Fruit fly (Drosophila melanogaster): Measurements from ENCODE around the gene G6P.
A peak's percentile ranks its signal among the peaks of the same experiment; 100 is the strongest.

G6P gene

DNA sequence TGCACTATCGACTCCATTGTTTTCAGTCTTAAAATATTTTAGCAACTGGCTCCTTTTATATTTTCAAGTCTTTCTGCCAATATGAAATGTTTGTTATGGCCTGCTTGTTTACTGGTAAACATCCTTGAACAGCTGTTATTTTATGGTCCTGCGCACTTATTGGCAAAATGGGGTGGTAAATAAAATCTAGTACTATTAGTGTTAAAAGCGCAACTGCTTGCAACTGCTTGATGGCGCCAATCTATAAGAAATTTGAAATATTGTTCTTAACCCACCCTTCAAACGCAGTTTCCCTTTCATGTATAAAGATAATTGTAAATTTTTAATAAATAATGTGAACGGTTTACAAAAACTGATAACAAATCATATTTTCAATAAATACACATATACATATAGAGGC lies at the start of gene G6P:
G6P (minus strand) TSS at position 88 of the 400 bp plus-strand sequence.
- no peak for TF ChIP-seq CG17801 (GFP tag; optimal IDR thresholded peaks at IDR 0.05; ENCODE audit: partially characterized antibody)

DNA sequence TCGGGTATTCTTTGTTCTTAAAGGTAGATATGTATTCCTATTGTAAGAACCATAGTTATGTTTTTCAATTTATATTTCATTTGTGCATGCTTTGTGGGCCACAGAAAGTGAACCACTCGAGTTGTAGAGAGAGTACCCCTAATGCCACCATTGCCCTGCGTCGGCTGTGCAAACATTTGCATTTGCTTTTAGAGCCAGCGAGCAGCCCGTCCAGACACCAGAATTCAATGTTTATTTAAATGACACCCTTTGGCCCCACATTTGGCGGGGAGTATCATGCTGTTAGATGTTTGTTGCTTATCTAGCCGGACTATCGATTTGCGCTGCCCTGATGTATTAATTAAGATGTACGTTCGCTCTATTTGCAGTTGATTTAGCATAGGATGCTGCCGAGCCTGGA lies 49.0 kb upstream of the G6P start:
- TF ChIP-seq CG17801 (GFP tag; optimal IDR thresholded peaks at IDR 0.05; ENCODE audit: partially characterized antibody): no peak

DNA sequence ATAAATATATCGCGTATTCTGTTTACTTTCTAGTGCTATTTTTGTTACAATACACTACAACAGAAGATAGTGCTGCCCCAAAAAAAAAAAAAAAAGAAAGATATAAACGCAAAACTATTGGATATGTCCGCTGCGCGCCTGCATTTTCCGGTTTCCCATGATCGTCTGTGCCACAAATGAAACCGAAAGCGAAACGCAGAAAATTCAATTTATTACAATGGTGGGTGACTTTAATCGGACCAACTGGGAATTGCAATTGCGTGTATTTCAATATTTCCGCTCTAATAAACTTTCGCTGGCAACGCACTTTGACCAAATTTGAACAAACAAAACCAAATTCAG lies 47.0 kb upstream of the G6P start:
- no peak for TF ChIP-seq CG17801 (GFP tag; optimal IDR thresholded peaks at IDR 0.05; ENCODE audit: partially characterized antibody)

DNA sequence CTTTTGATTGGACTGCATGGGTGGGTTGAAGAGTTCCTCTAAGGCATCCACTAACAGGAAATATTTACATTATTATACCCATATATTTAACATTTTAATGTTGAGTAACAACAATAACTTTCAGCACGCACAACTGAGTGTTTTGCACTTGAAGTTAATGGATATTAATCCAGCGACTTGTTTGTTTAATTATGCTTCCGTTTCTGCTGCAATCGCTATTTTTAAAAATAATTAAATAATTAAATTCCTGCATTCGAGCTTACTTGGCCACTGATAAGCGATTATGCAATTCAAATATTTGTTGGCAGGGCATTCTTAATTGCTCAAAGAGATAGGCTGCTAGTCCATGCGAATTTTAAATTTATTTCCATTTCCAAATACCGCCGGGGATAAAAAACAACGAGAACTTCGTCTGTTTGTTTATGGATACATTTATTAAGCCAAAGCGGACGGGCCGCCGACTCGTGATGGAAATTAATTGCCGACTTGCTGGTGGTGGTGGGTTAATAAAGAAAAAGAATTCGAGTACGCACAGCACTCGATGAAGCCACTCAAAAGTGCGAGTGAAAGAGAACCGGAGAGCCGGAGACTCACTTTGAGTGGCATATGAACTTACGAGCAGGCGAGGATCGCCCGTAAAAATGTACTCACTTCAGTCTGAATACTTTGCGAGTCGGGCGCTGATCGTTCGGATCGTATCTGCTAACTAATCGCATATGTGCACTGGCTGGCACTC lies 46.5 kb upstream of the G6P start:
- TF ChIP-seq CG17801 (GFP tag; optimal IDR thresholded peaks at IDR 0.05; ENCODE audit: partially characterized antibody): peak; percentile 29

DNA sequence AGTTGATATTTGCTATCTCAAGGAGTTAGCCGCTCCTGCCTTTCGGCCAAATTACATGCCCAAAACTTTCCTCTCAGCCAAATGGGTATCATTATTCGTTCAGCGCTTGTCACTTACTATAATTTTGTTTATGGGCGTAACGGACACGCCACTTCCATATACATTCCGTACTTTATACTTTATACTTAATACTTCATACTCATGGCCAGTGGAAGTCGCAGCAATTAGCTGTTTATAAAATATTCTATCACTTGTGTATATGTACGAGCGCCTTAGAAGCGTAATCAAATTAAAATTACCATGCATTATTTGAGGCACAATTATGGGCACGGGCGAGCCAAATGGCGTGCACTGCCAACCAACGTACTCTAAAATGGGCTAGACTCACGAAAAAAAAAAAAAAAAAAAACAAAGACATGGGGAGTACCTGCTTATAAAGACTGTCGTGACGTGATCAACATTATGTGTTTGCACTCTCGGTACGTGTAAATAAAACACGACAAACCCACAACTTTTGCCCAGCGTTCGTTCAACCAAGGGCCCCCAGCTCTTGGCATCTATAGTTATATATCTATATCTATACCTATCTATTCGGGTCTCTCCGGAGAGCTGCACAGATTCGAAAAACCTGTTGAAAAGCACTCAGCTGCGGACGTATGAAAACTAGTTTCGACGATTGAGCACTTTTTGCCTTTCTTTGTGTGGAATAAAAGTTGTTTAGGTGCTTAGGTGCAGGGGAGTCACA lies 45.8 kb upstream of the G6P start:
- TF ChIP-seq CG17801 (GFP tag; optimal IDR thresholded peaks at IDR 0.05; ENCODE audit: partially characterized antibody): no peak

DNA sequence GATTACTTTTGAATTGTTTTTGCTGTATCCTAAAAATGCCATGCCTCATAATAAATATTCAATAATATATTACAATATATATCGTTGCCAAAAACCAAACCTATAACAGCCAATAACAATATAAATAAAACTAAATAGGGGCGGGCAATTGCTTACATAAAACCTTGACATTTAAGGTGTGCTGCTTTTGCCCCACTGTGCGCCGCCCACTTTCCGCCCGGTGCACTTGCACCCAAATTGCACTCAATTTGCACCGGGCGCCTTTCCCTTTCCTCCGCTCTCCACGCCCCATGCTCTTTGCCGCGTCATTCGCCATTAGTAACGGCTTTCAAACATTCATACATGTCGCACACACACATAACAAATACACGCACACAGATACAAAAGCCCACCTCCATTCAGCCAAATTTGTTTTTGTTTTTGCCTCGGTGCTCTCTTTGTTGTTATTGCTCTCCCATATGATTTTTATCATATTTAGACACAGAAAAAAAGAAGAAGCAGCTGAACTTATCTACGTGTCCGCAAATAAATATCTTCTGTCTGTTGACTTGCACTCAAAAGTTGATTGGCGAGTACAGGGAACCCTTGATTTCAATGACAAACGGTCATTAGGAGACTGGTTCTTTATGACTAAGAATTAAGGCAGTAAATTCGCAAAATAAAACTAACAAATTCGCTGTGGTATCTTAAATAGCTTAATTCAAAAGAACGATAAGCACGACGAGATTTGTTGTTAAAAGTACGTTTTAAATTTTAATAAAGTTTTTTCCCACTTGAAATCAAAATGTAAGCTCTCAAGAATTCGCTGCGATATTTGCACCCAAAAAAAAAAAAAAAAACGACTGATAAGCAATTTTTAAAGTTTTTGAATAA lies 42.5 kb upstream of the G6P start:
- peak; percentile 67 for TF ChIP-seq CG17801 (GFP tag; optimal IDR thresholded peaks at IDR 0.05; ENCODE audit: partially characterized antibody)

DNA sequence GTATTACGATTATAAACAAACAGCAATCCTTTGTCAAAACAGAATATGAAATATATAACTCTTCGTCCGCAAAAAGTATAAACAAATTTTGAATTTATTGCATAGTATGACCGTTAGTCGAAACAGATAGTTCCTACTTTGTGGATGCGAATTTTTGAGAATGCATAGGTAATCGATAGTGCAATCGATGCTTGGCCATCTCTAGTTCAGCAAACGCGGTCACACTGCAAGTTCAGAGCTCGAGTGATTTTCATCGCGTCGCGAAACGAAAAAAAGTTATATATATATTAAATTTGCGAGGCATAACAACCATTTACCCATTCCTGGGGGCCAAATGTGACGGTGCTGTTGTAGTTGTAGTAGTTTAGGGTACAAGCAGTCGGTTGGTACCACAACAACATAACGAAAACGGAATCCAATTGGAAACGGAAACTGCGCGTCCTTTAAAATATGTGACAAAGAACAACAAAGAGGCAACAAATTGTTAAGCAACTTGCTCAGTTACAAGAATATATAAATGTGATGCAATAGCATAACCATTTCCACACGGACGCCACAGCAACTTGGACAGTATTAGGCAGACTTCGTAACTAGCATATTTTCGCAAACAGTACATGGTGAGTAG lies 41.5 kb upstream of the G6P start, which contains the start of gene CG2991:
CG2991 (plus strand) TSS at position 205 of the 625 bp plus-strand sequence.
- peak; percentile 56 for TF ChIP-seq CG17801 (GFP tag; optimal IDR thresholded peaks at IDR 0.05; ENCODE audit: partially characterized antibody)

DNA sequence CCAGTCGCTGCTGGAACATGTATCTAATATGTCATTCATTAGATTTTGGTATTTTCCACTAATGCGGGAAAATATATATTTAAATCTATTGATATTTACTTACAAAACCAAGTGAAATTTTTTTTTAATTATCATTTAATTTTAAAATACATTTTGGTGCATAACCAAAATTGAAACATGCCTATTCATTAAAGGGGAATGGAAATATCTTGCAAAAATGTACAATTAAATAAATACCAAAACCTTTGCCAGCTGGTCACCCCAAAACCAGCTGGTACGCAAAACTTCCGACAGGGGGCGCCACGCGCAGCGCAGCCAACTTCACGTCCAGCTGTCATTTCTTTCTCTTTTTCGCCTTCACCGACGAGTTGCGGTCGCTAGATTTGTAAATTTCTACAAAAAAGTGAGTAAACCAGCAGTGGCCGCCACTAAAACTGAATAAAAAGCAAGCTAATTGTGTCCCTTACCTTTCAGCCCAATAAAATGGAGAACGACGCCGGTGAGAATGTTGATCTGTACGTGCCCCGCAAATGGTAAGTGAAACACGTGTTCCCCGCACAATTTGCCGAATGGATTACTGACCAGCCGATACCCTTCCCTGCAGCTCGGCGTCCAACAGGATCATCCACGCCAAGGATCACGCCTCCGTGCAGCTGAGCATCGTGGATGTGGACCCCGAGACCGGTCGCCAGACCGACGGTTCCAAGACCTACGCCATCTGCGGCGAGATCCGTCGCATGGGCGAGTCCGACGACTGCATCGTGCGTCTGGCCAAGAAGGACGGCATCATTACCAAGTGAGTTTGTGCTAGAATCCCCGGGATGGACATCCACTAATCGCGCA lies 40.4 kb upstream of the G6P start, which contains the start of the genes CG3104 and RpS21:
CG3104 (minus strand) TSS at position 6 of the 843 bp plus-strand sequence.
RpS21 (plus strand) TSS at position 298 of the 843 bp plus-strand sequence.
- TF ChIP-seq CG17801 (GFP tag; optimal IDR thresholded peaks at IDR 0.05; ENCODE audit: partially characterized antibody): peak; percentile 74

DNA sequence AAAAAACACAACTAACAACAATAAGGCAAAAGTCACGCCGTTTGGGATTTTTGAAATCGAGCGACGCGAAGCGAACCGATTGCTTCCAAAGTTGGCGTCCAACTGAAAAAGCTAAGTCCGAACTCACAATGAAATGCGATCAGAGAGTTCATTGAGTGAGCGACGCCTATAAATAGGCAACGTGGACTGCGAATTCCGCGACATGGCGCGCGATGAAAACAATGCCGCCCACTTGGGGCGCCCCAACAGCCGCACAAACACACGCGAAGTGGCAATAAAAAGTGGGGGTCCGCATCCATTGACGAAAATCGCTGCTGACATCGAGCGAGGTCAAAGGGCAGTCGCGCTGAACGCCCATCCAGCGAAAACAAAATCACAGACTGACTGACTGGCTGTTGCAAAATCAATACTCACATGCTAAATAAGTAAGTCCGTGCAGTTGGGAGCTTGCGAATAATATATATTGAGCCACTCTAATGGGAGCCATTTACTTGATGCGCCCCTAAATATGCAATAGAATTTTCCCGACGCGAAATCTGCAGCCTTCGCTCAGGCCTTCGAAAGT lies 39.7 kb upstream of the G6P start:
- TF ChIP-seq CG17801 (GFP tag; optimal IDR thresholded peaks at IDR 0.05; ENCODE audit: partially characterized antibody): no peak

DNA sequence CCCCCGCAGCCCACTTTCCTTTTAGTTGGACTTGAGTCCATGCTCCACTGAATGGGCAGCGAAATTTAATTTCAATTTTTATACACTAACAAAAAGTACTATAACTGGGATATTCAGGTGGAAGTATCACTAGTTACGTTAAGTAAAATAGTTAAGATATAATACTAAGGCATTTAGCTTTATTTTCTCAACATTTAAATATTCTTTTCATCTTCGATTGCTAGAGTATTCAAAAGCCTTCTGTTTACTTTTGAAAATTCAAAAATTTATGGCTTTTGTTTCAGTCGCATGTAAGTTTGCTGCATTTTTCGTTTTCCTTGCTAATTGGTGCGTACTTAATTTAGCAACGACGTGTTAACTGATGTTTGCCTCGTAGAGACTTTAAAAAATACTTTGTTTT lies 36.0 kb upstream of the G6P start:
- no peak for TF ChIP-seq CG17801 (GFP tag; optimal IDR thresholded peaks at IDR 0.05; ENCODE audit: partially characterized antibody)

DNA sequence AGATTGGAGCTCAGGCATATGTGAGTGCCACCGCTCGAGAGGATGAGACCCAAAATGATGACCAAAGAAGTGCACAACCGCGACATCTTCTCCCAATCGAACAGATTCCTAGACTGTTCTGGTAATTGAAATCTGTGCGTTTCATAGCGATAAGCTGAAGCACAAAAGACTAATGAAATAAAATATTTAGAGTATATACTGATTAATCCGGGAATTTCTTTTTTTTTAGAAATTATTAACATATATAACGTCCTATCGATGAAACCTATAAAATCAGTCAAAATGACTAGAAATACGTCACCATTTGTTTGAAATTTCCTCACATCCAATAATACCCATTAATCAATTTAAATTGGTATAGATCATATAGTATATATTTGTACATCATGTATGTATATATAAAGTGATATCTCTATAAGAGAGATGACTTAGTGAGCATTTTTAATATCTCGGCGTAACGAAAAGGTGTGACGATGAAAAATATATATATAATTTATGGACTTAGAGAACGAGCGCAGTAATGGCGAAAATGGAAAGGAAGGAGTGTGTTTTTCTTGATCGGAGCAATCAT lies 31.6 kb upstream of the G6P start, which contains the start of the genes CG3117 and CG2983:
CG3117 (minus strand) TSS at position 101 of the 571 bp plus-strand sequence.
CG2983 (plus strand) TSS at position 521 of the 571 bp plus-strand sequence.
- TF ChIP-seq CG17801 (GFP tag; optimal IDR thresholded peaks at IDR 0.05; ENCODE audit: partially characterized antibody): no peak

DNA sequence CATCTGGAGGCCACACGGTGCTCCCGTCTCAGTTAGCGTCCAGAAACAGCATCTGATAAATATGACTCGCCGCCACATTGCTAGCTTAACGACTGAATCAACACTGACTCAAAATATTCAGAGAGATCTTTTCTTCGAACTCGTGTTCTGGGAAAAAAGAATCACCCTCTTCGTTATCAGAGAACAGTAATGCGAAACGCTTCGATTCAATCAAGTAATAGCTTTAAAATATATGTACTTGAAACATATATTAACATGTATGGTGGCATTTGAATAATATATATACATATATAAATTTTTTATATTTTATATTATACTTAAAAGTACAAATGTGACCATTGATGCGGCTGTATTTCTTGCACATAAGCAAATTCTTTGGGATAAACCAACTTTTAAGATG lies 30.1 kb upstream of the G6P start, which contains the start of gene CG18557:
CG18557 (minus strand) TSS at position 101 of the 400 bp plus-strand sequence.
- TF ChIP-seq CG17801 (GFP tag; optimal IDR thresholded peaks at IDR 0.05; ENCODE audit: partially characterized antibody): no peak

DNA sequence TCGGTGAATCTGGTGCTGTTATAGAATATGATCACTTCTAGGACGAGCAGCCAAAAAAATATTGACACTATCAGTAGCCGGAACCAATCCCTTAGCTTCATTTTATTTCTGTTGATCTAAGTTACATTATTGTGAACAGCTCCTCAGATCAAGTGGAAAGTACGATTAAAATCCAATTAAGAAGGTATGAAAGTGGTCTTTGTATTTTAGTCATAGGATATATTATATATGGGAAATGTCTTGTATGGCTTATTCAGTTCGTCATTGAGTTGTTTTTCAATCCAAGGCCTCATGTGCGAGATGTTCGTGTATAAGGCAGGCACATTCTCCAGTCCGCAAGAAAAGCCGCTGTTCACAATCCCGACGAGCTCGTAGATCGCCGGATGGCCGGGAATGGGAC lies 28.9 kb upstream of the G6P start, which contains the start of gene CG18558:
CG18558 (minus strand) TSS at position 101 of the 400 bp plus-strand sequence.
- no peak for TF ChIP-seq CG17801 (GFP tag; optimal IDR thresholded peaks at IDR 0.05; ENCODE audit: partially characterized antibody)
